Fruit fly (Drosophila melanogaster): ENCODE results near the gene CG32284.
A peak's percentile ranks its signal among the peaks of the same experiment; 100 is the strongest.

dm6 chr3L:3143383-3143962, 43.0 kb upstream of the CG32284 start, which contains the start of the genes CG11537 and Alg2:
- TF ChIP-seq CG15269 (tag; optimal IDR thresholded peaks at IDR 0.05) = peak; percentile 26
- no peak for TF ChIP-seq CG12769 (tag; optimal IDR thresholded peaks at IDR 0.05)
- no peak for TF ChIP-seq crol (GFP tag; IDR thresholded peaks at IDR 0.05)

All from whole organism, embryonic.